Worm (Caenorhabditis elegans): ENCODE results near the gene daf-36.

Gene daf-36

ce11 chrV:10225610-10226009 lies at the start of gene daf-36:
TSS of gene daf-36 (minus strand) at chrV:10225710.
- TF ChIP-seq mls-2 (tag; optimal IDR thresholded peaks at IDR 0.05): no peak
- no peak for TF ChIP-seq tbx-8 (GFP tag; optimal IDR thresholded peaks at IDR 0.05)

- TF ChIP-seq unc-120 (tag; optimal IDR thresholded peaks at IDR 0.05; ENCODE audit: poor library complexity, severe bottlenecking): no peak
- no peak for TF ChIP-seq M03D4.4 (tag; optimal IDR thresholded peaks at IDR 0.05)
- peak; percentile 51 for TF ChIP-seq mep-1 (tag; optimal IDR thresholded peaks at IDR 0.05)
- TF ChIP-seq unc-62 (GFP tag; optimal IDR thresholded peaks at IDR 0.05): no peak
- peak; percentile 61 for TF ChIP-seq ces-1 (GFP tag; optimal IDR thresholded peaks at IDR 0.05)
- no peak for TF ChIP-seq nhr-237 (tag; optimal IDR thresholded peaks at IDR 0.05)
- TF ChIP-seq nhr-28 (tag; optimal IDR thresholded peaks at IDR 0.05): no peak
- no peak for TF ChIP-seq cnd-1 (tag; optimal IDR thresholded peaks at IDR 0.05)
- TF ChIP-seq ceh-39 (tag; optimal IDR thresholded peaks at IDR 0.05): no peak
Measured at ce11 chrV:10273837-10274236, 48.3 kb upstream of the daf-36 start.

- no peak for TF ChIP-seq ztf-11 (tag; optimal IDR thresholded peaks at IDR 0.05)
- no peak for TF ChIP-seq drap-1 (GFP tag; optimal IDR thresholded peaks at IDR 0.05)
- TF ChIP-seq nhr-237 (tag; optimal IDR thresholded peaks at IDR 0.05): no peak
- TF ChIP-seq blmp-1 (tag; optimal IDR thresholded peaks at IDR 0.05): no peak
- TF ChIP-seq ces-1 (GFP tag; optimal IDR thresholded peaks at IDR 0.05): peak; percentile 2
Measured at ce11 chrV:10270214-10270613, 44.7 kb upstream of the daf-36 start, which contains the start of gene ric-4. TSS of gene ric-4 (minus strand) at chrV:10270314.

- peak; percentile 67 for TF ChIP-seq ces-1 (GFP tag; optimal IDR thresholded peaks at IDR 0.05)
- no peak for TF ChIP-seq drap-1 (GFP tag; optimal IDR thresholded peaks at IDR 0.05)
Measured at ce11 chrV:10266050-10266449, 40.5 kb upstream of the daf-36 start.

- no peak for TF ChIP-seq unc-120 (tag; optimal IDR thresholded peaks at IDR 0.05; ENCODE audit: poor library complexity, severe bottlenecking)
- TF ChIP-seq ceh-83 (GFP tag; optimal IDR thresholded peaks at IDR 0.05): no peak
- peak; percentile 52 for TF ChIP-seq ces-1 (GFP tag; optimal IDR thresholded peaks at IDR 0.05)
Measured at ce11 chrV:10265019-10265418, 39.5 kb upstream of the daf-36 start.

- TF ChIP-seq ces-1 (GFP tag; optimal IDR thresholded peaks at IDR 0.05) (no peak), sptf-1 (tag; optimal IDR thresholded peaks at IDR 0.05) (no peak), lin-32 (GFP tag; optimal IDR thresholded peaks at IDR 0.05) (no peak), nhr-28 (tag; optimal IDR thresholded peaks at IDR 0.05) (no peak), ham-2 (GFP tag; optimal IDR thresholded peaks at IDR 0.05) (no peak), unc-39 (tag; optimal IDR thresholded peaks at IDR 0.05) (no peak), nhr-237 (tag; optimal IDR thresholded peaks at IDR 0.05) (no peak)
Measured at ce11 chrV:10260460-10260859, 35.0 kb upstream of the daf-36 start, which contains the start of gene sri-18. TSS of gene sri-18 (minus strand) at chrV:10260560.

ce11 chrV:10256050-10256449 lies 30.5 kb upstream of the daf-36 start, which contains the start of gene nhr-232:
TSS of gene nhr-232 (plus strand) at chrV:10256170.
- no peak for TF ChIP-seq sem-2 (GFP tag; optimal IDR thresholded peaks at IDR 0.05)
- no peak for TF ChIP-seq lin-32 (GFP tag; optimal IDR thresholded peaks at IDR 0.05)
- TF ChIP-seq ces-1 (GFP tag; optimal IDR thresholded peaks at IDR 0.05): no peak
- no peak for TF ChIP-seq pha-4 (tag; optimal IDR thresholded peaks at IDR 0.05)
- TF ChIP-seq nhr-76 (tag; optimal IDR thresholded peaks at IDR 0.05): no peak
- TF ChIP-seq elt-1 (tag; optimal IDR thresholded peaks at IDR 0.05; ENCODE audit: borderline replicate concordance, insufficient read depth): no peak
- TF ChIP-seq ceh-83 (GFP tag; optimal IDR thresholded peaks at IDR 0.05): no peak

ce11 chrV:10255005-10255472 lies 29.5 kb upstream of the daf-36 start, which contains the start of gene rop-1:
TSS of gene rop-1 (minus strand) at chrV:10255055.
- TF ChIP-seq elt-1 (tag; optimal IDR thresholded peaks at IDR 0.05; ENCODE audit: borderline replicate concordance, insufficient read depth) (no peak), ces-1 (GFP tag; optimal IDR thresholded peaks at IDR 0.05) (no peak), tbx-8 (GFP tag; optimal IDR thresholded peaks at IDR 0.05) (no peak), unc-62 (GFP tag; optimal IDR thresholded peaks at IDR 0.05) (no peak), hlh-1 (tag; optimal IDR thresholded peaks at IDR 0.05) (no peak), ztf-11 (tag; optimal IDR thresholded peaks at IDR 0.05) (no peak), unc-39 (tag; optimal IDR thresholded peaks at IDR 0.05) (no peak), unc-120 (tag; optimal IDR thresholded peaks at IDR 0.05; ENCODE audit: poor library complexity, severe bottlenecking) (no peak), lin-32 (GFP tag; optimal IDR thresholded peaks at IDR 0.05) (no peak), lin-13 (tag; optimal IDR thresholded peaks at IDR 0.05) (no peak), ham-2 (GFP tag; optimal IDR thresholded peaks at IDR 0.05) (no peak)

Measured in whole organism, mixed stage, embryonic.